Fruit fly (Drosophila melanogaster) Kc167 (cell line): Measurements from ENCODE around the gene CG32547.

Source experiments
- Myc ChIP-seq: fragments of >200 bp; optimal IDR thresholded peaks from 2 replicates; lab custom pipeline; 2017; ENCODE audit warnings: missing external identifiers
- Sin3A ChIP-seq: fragments of >200 bp; optimal IDR thresholded peaks from 2 replicates; lab custom pipeline; 2018; ENCODE audit warnings: missing external identifiers
- h ChIP-seq: fragments of >200 bp; optimal IDR thresholded peaks from 3 replicates; lab custom pipeline; 2018; ENCODE audit warnings: missing external identifiers
- insv ChIP-seq: fragments of >200 bp; optimal IDR thresholded peaks from 3 replicates; lab custom pipeline; 2018; ENCODE audit warnings: missing external identifiers
- psq ChIP-seq: fragments of >200 bp; optimal IDR thresholded peaks from 2 replicates; lab custom pipeline; 2017; ENCODE audit warnings: missing external identifiers
- ttk ChIP-seq: sonication (Bioruptor generic); optimal IDR thresholded peaks from 2 replicates; lab custom pipeline; 2017; ENCODE audit warnings: missing external identifiers

CG32547 gene

dm6 chrX:18479307-18480134 lies at the start of gene CG32547:
Gene CG32547, minus strand, starts transcription at chrX:18479487.
- TF ChIP-seq ttk (no peak), psq (lab: Kevin White, UChicago) (peak; percentile 99), Sin3A (lab: Kevin White, UChicago) (no peak), insv (lab: Kevin White, UChicago) (no peak)

- TF ChIP-seq Myc (lab: Kevin White, UChicago) (no peak), psq (lab: Kevin White, UChicago) (no peak), insv (lab: Kevin White, UChicago) (no peak), h (lab: Kevin White, UChicago) (no peak), Sin3A (lab: Kevin White, UChicago) (no peak), ttk (no peak)
These were observed 49.0 kb upstream of the CG32547 start, which contains the start of the genes CG15042 and CG15047 for dm6 chrX:18528166-18528733. Gene CG15042, minus strand, starts transcription at chrX:18528266. Gene CG15047, plus strand, starts transcription at chrX:18528683.

DNA sequence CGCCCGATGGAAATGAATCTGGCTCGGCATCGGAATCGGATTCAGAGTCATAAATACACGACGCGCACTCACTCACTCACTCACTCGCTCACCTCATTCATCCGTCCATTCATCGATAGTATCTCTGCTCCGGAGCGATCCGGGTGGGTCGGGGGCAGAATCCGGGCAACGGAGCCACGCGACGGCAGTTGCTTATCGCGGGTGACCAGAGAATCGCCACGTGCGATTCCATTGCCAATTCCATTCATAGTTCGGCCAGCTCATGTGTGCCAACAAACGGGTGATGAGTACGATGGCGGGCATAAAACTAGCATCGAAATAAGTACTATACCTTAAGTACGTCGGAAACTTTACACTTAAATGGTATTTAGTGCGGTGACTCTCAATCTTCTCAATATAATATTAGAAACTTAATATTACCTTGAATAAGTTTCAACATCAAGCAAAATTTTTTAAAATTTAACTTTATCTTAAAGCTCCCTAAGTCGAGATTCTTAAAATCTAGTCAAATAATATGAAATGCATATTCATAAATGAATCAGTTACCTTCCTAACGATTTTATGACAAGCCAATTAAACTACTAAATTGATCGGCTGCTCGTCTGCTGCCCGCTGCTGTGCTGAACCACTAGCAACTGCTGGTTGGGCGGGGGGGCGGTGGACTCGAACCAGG lies 45.4 kb upstream of the CG32547 start:
- TF ChIP-seq insv (lab: Kevin White, UChicago) (no peak), psq (lab: Kevin White, UChicago) (no peak), Myc (lab: Kevin White, UChicago) (no peak), ttk (no peak), Sin3A (lab: Kevin White, UChicago) (no peak), h (lab: Kevin White, UChicago) (no peak)

DNA sequence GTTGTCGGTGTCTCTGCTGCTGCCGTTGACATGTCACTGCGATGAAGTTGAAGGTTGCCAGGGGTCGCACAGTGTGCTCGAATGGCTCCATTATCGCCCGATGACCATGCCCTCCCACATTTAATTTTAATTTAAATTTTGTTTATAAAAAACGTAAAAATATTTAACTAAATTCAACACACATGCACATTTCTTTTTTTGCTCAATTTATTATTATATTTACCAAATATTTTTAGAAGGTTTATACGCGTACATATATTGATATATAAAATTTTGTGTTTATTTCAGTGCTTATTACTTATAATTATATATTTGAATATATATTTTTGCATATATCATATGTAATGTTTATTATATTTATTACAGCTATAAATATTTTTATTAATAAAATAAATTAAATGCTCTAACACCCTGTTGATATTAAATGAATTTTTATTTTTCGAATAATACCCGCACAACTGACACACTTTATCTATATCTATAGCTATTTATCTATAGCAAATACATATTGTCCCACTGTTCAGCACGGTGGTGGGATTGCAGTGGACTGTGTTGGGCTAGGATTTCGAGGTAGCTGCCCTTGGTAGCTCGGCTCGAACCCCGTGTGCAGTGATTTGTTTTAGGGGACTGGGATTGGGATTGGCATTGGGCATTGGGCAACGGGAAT lies 44.0 kb upstream of the CG32547 start:
- TF ChIP-seq Sin3A (lab: Kevin White, UChicago), result no peak
- no peak for TF ChIP-seq h (lab: Kevin White, UChicago)
- no peak for TF ChIP-seq ttk

- TF ChIP-seq h (lab: Kevin White, UChicago) (no peak), Sin3A (lab: Kevin White, UChicago) (no peak), psq (lab: Kevin White, UChicago) (no peak), ttk (no peak), Myc (lab: Kevin White, UChicago) (no peak), insv (lab: Kevin White, UChicago) (no peak)
These were observed 43.3 kb upstream of the CG32547 start, which contains the start of gene CG6481 for dm6 chrX:18522395-18523104. Gene CG6481, minus strand, starts transcription at chrX:18522445.

DNA sequence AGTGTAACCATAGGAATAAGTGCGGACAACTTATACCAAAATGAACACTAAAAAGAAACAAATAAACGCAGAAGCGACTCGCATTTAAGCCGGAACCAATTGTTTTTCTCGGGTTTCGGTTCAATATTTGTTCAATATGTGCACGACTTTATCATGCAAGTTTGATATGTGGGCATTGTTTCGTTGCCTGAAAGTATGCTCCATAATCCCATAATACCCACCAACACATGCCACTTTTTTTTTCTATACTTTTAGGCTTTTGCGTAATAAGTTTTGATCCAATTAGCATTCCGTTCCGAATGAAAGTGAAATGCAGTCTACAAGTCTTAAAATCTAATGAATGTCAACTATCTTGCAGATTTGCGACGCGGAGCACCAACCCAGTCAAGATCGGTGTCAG lies 41.1 kb upstream of the CG32547 start:
- TF ChIP-seq psq (lab: Kevin White, UChicago) (no peak), Myc (lab: Kevin White, UChicago) (no peak), ttk (no peak), insv (lab: Kevin White, UChicago) (no peak), Sin3A (lab: Kevin White, UChicago) (no peak), h (lab: Kevin White, UChicago) (no peak)

dm6 chrX:18517415-18517814 lies 38.1 kb upstream of the CG32547 start:
- no peak for TF ChIP-seq Sin3A (lab: Kevin White, UChicago)
- no peak for TF ChIP-seq h (lab: Kevin White, UChicago)
- no peak for TF ChIP-seq ttk
- no peak for TF ChIP-seq insv (lab: Kevin White, UChicago)
- no peak for TF ChIP-seq psq (lab: Kevin White, UChicago)
- TF ChIP-seq Myc (lab: Kevin White, UChicago), result no peak

- TF ChIP-seq insv (lab: Kevin White, UChicago) (no peak), h (lab: Kevin White, UChicago) (no peak), Myc (lab: Kevin White, UChicago) (no peak), ttk (no peak), psq (lab: Kevin White, UChicago) (no peak), Sin3A (lab: Kevin White, UChicago) (no peak)
These were observed 36.8 kb upstream of the CG32547 start for dm6 chrX:18515988-18516541.

DNA sequence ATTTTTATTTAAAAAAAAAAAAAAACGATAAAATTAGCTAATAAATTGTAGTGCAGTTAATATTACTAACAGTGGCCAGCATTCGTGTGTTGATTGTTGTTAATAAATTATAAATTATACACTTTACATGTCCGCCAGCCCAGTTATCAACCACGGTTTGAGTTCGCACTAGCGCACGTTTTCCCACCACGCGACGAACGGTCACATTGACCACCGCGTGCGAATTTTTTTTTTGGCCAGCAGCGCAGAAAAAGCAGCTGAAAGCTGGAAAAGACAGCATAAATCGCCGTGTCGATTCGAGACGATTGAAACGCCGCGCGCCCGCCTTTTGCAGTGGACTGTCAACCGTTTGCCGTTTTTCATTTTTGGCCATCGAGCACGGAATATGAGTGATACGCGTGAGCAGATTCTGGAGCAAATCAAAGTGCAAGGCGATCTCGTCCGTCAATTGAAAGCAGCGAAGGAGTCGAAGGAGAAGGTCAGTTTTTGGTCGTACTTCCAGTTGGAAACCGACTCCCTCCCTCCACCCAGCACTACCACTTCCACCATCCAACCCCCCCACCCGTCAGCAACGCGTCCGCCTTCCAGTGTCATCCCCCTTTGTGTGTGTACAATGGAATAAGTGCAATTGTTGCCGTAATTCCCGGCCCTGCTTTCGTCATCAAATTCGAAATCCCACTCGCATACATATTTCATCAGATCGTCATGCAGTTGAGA lies 36.1 kb upstream of the CG32547 start, which contains the start of the genes Bx and HisRS:
Gene Bx (plus strand): TSS at position 224 of the 717 bp plus-strand sequence.
Gene HisRS (plus strand): TSS at position 224 of the 717 bp plus-strand sequence.
- TF ChIP-seq psq (lab: Kevin White, UChicago), result no peak
- no peak for TF ChIP-seq ttk
- TF ChIP-seq h (lab: Kevin White, UChicago), result no peak
- no peak for TF ChIP-seq insv (lab: Kevin White, UChicago)
- TF ChIP-seq Myc (lab: Kevin White, UChicago), result no peak
- TF ChIP-seq Sin3A (lab: Kevin White, UChicago), result no peak

DNA sequence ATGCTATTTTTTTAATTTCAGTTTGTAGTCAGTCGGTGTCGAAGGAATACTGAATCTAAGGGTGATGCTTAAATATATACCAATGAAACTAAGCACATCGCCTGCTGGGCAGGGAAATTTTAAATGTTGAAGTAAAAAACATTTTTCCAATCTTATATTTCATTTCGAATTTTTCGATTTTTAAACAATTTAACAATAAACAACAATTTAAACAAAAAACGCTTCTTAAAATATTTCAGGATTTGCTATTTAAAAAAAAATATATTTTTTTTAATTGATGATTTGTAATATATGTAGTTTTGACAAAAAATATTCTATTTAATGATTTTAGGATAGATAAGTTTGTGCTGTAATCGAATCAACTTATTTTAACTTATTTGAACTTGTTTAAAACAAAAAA lies 35.5 kb upstream of the CG32547 start, which contains the start of gene CG6470:
Gene CG6470 (minus strand): TSS at position 101 of the 400 bp plus-strand sequence.
- TF ChIP-seq h (lab: Kevin White, UChicago) (no peak), insv (lab: Kevin White, UChicago) (no peak), Sin3A (lab: Kevin White, UChicago) (no peak), Myc (lab: Kevin White, UChicago) (no peak), psq (lab: Kevin White, UChicago) (no peak), ttk (no peak)
